Worm (Caenorhabditis elegans) whole organism, L4/young adult: Measurements from ENCODE around the gene idpb-2.

Experiments used
- W03F9.2 ChIP-seq: fragments of 150-350 bp; optimal IDR thresholded peaks from 2 replicates; lab custom pipeline; 2014; ENCODE audit warnings: missing biosample characterization, missing genetic modification characterization
- dao-5 ChIP-seq: sonication (generic microtip); optimal IDR thresholded peaks from 2 replicates; lab custom pipeline; 2016; ENCODE audit warnings: missing genotype, missing genetic modification characterization, moderate library complexity, missing compliant biosample characterization
- him-1 ChIP-seq: sonication (generic microtip); optimal IDR thresholded peaks from 2 replicates; lab custom pipeline; 2016; ENCODE audit warnings: missing genotype, missing genetic modification reagents, missing genetic modification characterization, missing compliant biosample characterization

ce11 chrII:5033935-5034334, 35.5 kb downstream of the idpb-2 start, which contains the start of gene F33G12.3:
- no peak for TF ChIP-seq dao-5
- TF ChIP-seq him-1: no peak
- no peak for TF ChIP-seq W03F9.2
